Worm (Caenorhabditis elegans): ENCODE data around the gene emb-4.

ce11 chrV:18930748-18931147 is 36.0 kb upstream of the emb-4 start:
- TF ChIP-seq lin-15B (tag; optimal IDR thresholded peaks at IDR 0.05), result no peak
- TF ChIP-seq elt-2 (tag; optimal IDR thresholded peaks at IDR 0.05), result no peak
- no peak for TF ChIP-seq pqm-1 (tag; optimal IDR thresholded peaks at IDR 0.05)
